Worm (Caenorhabditis elegans): ENCODE results near the gene Y57G11C.1131.

Gene Y57G11C.1131

ce11 chrIV:14959375-14959774, 26.6 kb downstream of the Y57G11C.1131 start (continued):
- TF ChIP-seq lin-13 (GFP tag; optimal IDR thresholded peaks at IDR 0.05) (peak; percentile 48), nhr-42 (GFP tag; IDR thresholded peaks at IDR 0.05) (no peak), dpl-1 (GFP tag; optimal IDR thresholded peaks at IDR 0.05) (peak; percentile 93), mdl-1 (tag; optimal IDR thresholded peaks at IDR 0.05) (no peak), unc-39 (tag; optimal IDR thresholded peaks at IDR 0.05) (no peak), F26F4.8 (GFP tag; conservative IDR thresholded peaks at IDR 0.05) (no peak), nhr-28 (tag; optimal IDR thresholded peaks at IDR 0.05) (peak; percentile 58), F49E8.2 (tag; optimal IDR thresholded peaks at IDR 0.05; ENCODE audit: borderline replicate concordance) (peak; percentile 48), T20F7.1 (GFP tag; optimal IDR thresholded peaks at IDR 0.05) (peak; percentile 68)

- TF ChIP-seq zfp-3 (GFP tag; conservative IDR thresholded peaks at IDR 0.05) (no peak), Y48G9A.11 (GFP tag; IDR thresholded peaks at IDR 0.05) (no peak), jun-1 (tag; optimal IDR thresholded peaks at IDR 0.05) (no peak), ces-1 (GFP tag; optimal IDR thresholded peaks at IDR 0.05) (peak; percentile 18), daf-16 (GFP tag; optimal IDR thresholded peaks at IDR 0.05) (no peak), daf-16 (tag; optimal IDR thresholded peaks at IDR 0.05) (no peak), F49E8.2 (tag; optimal IDR thresholded peaks at IDR 0.05; ENCODE audit: borderline replicate concordance) (no peak), php-3 (GFP tag; IDR thresholded peaks at IDR 0.05) (no peak)
Observed at ce11 chrIV:14960061-14960460, 27.3 kb downstream of the Y57G11C.1131 start.

DNA sequence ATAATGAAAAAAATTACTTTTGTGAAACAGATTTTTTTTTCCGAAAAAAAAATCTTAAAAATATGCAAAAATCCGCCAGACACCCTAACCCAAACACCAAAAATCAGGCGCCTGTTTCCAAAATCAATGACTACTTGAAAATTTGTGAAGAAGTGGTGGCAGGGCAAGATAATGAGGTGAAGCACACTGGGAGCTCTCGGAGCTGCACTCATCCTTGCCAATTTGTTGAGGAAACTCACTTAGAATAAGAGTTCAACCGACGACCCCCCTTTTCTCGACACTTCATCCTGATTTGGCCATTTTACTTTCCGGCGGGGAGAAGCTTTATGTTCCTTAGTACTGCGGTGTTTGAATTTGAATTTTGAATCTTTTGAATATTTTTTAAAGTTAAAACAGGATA, 45.4 kb downstream of the Y57G11C.1131 start:
- TF ChIP-seq unc-62 (GFP tag; optimal IDR thresholded peaks at IDR 0.05 in 1 of 2), result peak in 1 of 2 experiments; percentile 22
- no peak for TF ChIP-seq unc-62 (tag; optimal IDR thresholded peaks at IDR 0.05)
- TF ChIP-seq fkh-10 (GFP tag; optimal IDR thresholded peaks at IDR 0.05), result no peak

- TF ChIP-seq snpc-1.2 (GFP tag; IDR thresholded peaks at IDR 0.05) (0 out of 2 replicates have a peak, but pooled peaks have one; percentile 47), dmd-8 (GFP tag; IDR thresholded peaks at IDR 0.05) (no peak)
Observed at ce11 chrIV:14981311-14981710, 48.5 kb downstream of the Y57G11C.1131 start, which contains the start of gene atln-2. Gene atln-2, plus strand, starts transcription at chrIV:14981611.

All from whole organism, L4 larva.